Fruit fly (Drosophila melanogaster): Measurements from ENCODE around the gene BicD.

DNA sequence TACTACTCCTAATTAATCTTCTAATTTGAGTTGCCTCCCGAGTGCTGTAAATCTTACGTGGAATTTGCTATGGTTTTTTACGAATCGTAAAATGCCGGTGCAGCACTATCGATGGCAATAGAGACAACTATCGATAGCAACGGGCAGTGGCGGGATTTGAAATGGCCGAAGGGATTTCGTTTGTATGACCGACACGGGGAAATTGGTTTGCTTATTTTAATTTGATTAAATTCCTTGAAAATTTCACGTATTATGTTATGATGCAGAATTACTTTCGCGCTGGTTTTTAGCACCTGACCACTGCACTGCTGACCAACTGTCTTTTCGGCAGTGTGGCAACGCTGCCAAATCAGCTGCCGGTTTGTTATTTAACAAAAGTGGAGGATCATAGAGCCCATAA, 11.2 kb upstream of the BicD start, which contains the start of the genes GCS2beta and CG5131:
- TF ChIP-seq CG8478 (optimal IDR thresholded peaks at IDR 0.05) (no peak), Hr51 (GFP tag; optimal IDR thresholded peaks at IDR 0.05) (peak; percentile 90 to 95), mam (GFP tag; optimal IDR thresholded peaks at IDR 0.05) (peak; percentile 98), croc (GFP tag; conservative IDR thresholded peaks at IDR 0.05) (peak; percentile 82), Ets65A (GFP tag) (peak; percentile 100), CG17802 (tag; optimal IDR thresholded peaks at IDR 0.05) (peak; percentile 73), sqz (GFP tag; optimal IDR thresholded peaks at IDR 0.05) (peak; percentile 53), lmd (GFP tag; IDR thresholded peaks at IDR 0.05) (peak; percentile 95), CG10274 (GFP tag; optimal IDR thresholded peaks at IDR 0.05) (peak; percentile 69), CG12236 (GFP tag; optimal IDR thresholded peaks at IDR 0.05) (peak; percentile 82), CG8944 (GFP tag; optimal IDR thresholded peaks at IDR 0.05) (peak; percentile 97)

Measured in whole organism, embryonic.